Worm (Caenorhabditis elegans) whole organism, L3 larva: ENCODE results near the gene erd-2.2.

Experiments used
- ama-1 ChIP-seq: fragments of 150-350 bp; optimal IDR thresholded peaks from 2 replicates; lab custom pipeline; 2018
- ceh-16 ChIP-seq: sonication (generic microtip); optimal IDR thresholded peaks from 2 replicates; lab custom pipeline; 2017; ENCODE audit warnings: missing biosample characterization, missing genetic modification characterization
- daf-12 ChIP-seq: fragments of 150-350 bp; optimal IDR thresholded peaks from 2 replicates; lab custom pipeline; 2014; ENCODE audit warnings: missing biosample characterization, missing genetic modification reagents, missing genetic modification characterization
- egl-5 ChIP-seq: fragments of 150-350 bp; optimal IDR thresholded peaks from 2 replicates; lab custom pipeline; 2017; ENCODE audit warnings: missing biosample characterization, missing genetic modification reagents, missing genetic modification characterization, inconsistent platforms
- elt-1 ChIP-seq: fragments of 150-350 bp; optimal IDR thresholded peaks from 2 replicates; lab custom pipeline; 2014; ENCODE audit warnings: missing biosample characterization, missing genetic modification characterization
- elt-2 ChIP-seq: sonication (generic microtip); optimal IDR thresholded peaks from 2 replicates; lab custom pipeline; 2016; ENCODE audit warnings: missing genetic modification reagents, mild to moderate bottlenecking, missing genetic modification characterization, missing compliant biosample characterization
- elt-3 ChIP-seq, 3 experiments: fragments of 150-350 bp in 1 of 3; sonication (generic microtip) in 2 of 3; optimal IDR thresholded peaks; 2 replicates in 2 of 3; 4 replicates in 1 of 3; lab custom pipeline; 2014 to 2017; ENCODE audit warnings: missing biosample characterization in 3 of 3, missing genetic modification characterization in 3 of 3
- fkh-10 ChIP-seq: sonication (generic microtip); optimal IDR thresholded peaks from 2 replicates; lab custom pipeline; 2017; ENCODE audit warnings: missing biosample characterization, missing genetic modification reagents, missing genetic modification characterization
- hmg-11 ChIP-seq: sonication (generic microtip); optimal IDR thresholded peaks from 2 replicates; lab custom pipeline; 2016; ENCODE audit warnings: missing genetic modification characterization, missing compliant biosample characterization
- jun-1 ChIP-seq: fragments of 150-350 bp; optimal IDR thresholded peaks from 2 replicates; lab custom pipeline; 2014; ENCODE audit warnings: missing biosample characterization, missing genetic modification reagents, missing genetic modification characterization
- lin-15B ChIP-seq: fragments of 150-350 bp; optimal IDR thresholded peaks from 2 replicates; lab custom pipeline; 2014; ENCODE audit warnings: missing biosample characterization, missing genetic modification characterization
- lin-39 ChIP-seq: fragments of 150-350 bp; optimal IDR thresholded peaks from 2 replicates; lab custom pipeline; 2018; ENCODE audit warnings: missing biosample characterization, missing genetic modification reagents, missing genetic modification characterization
- mml-1 ChIP-seq: fragments of 150-350 bp; sonication (generic microtip); optimal IDR thresholded peaks from 3 replicates; lab custom pipeline; 2014; ENCODE audit warnings: missing biosample characterization, missing genetic modification characterization
- nfya-1 ChIP-seq: sonication (generic microtip); optimal IDR thresholded peaks from 2 replicates; lab custom pipeline; 2017; ENCODE audit warnings: missing genetic modification characterization, mild to moderate bottlenecking, missing compliant biosample characterization, antibody characterized with exemption, moderate library complexity; ENCODE audit not compliant: insufficient read depth
- nhr-11 ChIP-seq: fragments of 150-350 bp; optimal IDR thresholded peaks from 2 replicates; lab custom pipeline; 2014; ENCODE audit warnings: missing biosample characterization, missing genetic modification characterization
- nhr-12 ChIP-seq: fragments of 150-350 bp; optimal IDR thresholded peaks from 2 replicates; lab custom pipeline; 2014; ENCODE audit warnings: missing biosample characterization, missing genetic modification characterization
- nhr-23 ChIP-seq: fragments of 150-350 bp; optimal IDR thresholded peaks from 2 replicates; lab custom pipeline; 2014; ENCODE audit warnings: missing biosample characterization, missing genetic modification reagents, missing genetic modification characterization
- nhr-25 ChIP-seq: sonication (generic microtip); optimal IDR thresholded peaks from 2 replicates; lab custom pipeline; 2017; ENCODE audit warnings: missing biosample characterization, missing genetic modification characterization
- nhr-43 ChIP-seq: sonication (generic microtip); optimal IDR thresholded peaks from 2 replicates; lab custom pipeline; 2016; ENCODE audit warnings: mild to moderate bottlenecking, missing genetic modification characterization, missing compliant biosample characterization; ENCODE audit not compliant: poor library complexity, severe bottlenecking
- nhr-77 ChIP-seq: fragments of 150-350 bp; optimal IDR thresholded peaks from 2 replicates; lab custom pipeline; 2014; ENCODE audit warnings: missing biosample characterization, missing genetic modification characterization
- pha-4 ChIP-seq: fragments of 150-350 bp; optimal IDR thresholded peaks from 2 replicates; lab custom pipeline; 2014; ENCODE audit warnings: missing biosample characterization, missing genetic modification reagents, missing genetic modification characterization
- pqm-1 ChIP-seq: fragments of 150-350 bp; optimal IDR thresholded peaks from 2 replicates; lab custom pipeline; 2017; ENCODE audit warnings: missing biosample characterization, missing genetic modification characterization, inconsistent platforms
- sea-2 ChIP-seq: fragments of 150-350 bp; sonication (generic microtip); optimal IDR thresholded peaks from 4 replicates; lab custom pipeline; 2014; ENCODE audit warnings: missing biosample characterization, missing genetic modification reagents, missing genetic modification characterization
- snpc-4 ChIP-seq: fragments of 150-350 bp; optimal IDR thresholded peaks from 2 replicates; lab custom pipeline; 2014; ENCODE audit warnings: missing biosample characterization, missing genetic modification characterization
- tbx-2 ChIP-seq: sonication (generic microtip); optimal IDR thresholded peaks from 2 replicates; lab custom pipeline; 2016; ENCODE audit warnings: mild to moderate bottlenecking, missing genetic modification characterization, missing compliant biosample characterization
- zag-1 ChIP-seq: fragments of 150-350 bp; optimal IDR thresholded peaks from 2 replicates; lab custom pipeline; 2014; ENCODE audit warnings: missing biosample characterization, missing genetic modification characterization
- ztf-11 ChIP-seq: fragments of 150-350 bp; optimal IDR thresholded peaks from 2 replicates; lab custom pipeline; 2014; ENCODE audit warnings: missing biosample characterization, missing genetic modification characterization
- ztf-4 ChIP-seq: fragments of 150-350 bp; optimal IDR thresholded peaks from 2 replicates; lab custom pipeline; 2014; ENCODE audit warnings: missing biosample characterization, missing genetic modification characterization

Gene erd-2.2

ce11 chrIII:5921067-5921678 lies 14.3 kb downstream of the erd-2.2 start:
- TF ChIP-seq elt-3 (tag; optimal IDR thresholded peaks at IDR 0.05; lab: Kevin White, UChicago) (peak in 2 of 3 experiments; percentile 89 to 92), ama-1 (peak; percentile 66), nhr-25 (tag; lab: Kevin White, UChicago) (peak; percentile 80), tbx-2 (peak; percentile 13), nhr-23 (tag; lab: Kevin White, UChicago) (peak; percentile 84), nfya-1 (tag; lab: Kevin White, UChicago) (no peak), elt-1 (no peak), nhr-43 (tag; lab: Kevin White, UChicago) (peak; percentile 92)

ce11 chrIII:5922236-5922635 lies 15.4 kb downstream of the erd-2.2 start:
- TF ChIP-seq ztf-11 (tag; lab: Kevin White, UChicago) (no peak), ceh-16 (no peak), nhr-25 (tag; lab: Kevin White, UChicago) (peak; percentile 74), nhr-23 (tag; lab: Kevin White, UChicago) (peak; percentile 74), nhr-43 (tag; lab: Kevin White, UChicago) (peak; percentile 68)

ce11 chrIII:5925724-5926123 lies 18.9 kb downstream of the erd-2.2 start, which contains the start of the genes dnc-2 and bcl-7:
Gene dnc-2 (minus strand): TSS chrIII:5925756.
Gene bcl-7 (plus strand): TSS chrIII:5926086.
- TF ChIP-seq pha-4 (peak; percentile 82), nhr-25 (tag; lab: Kevin White, UChicago) (peak; percentile 49), pqm-1 (tag; lab: Kevin White, UChicago) (peak; percentile 21), nhr-12 (no peak), nhr-43 (tag; lab: Kevin White, UChicago) (peak; percentile 37), lin-39 (tag; lab: Kevin White, UChicago) (peak; percentile 65), nfya-1 (tag; lab: Kevin White, UChicago) (peak; percentile 64), ama-1 (no peak), nhr-11 (no peak), elt-2 (tag; lab: Kevin White, UChicago) (peak; percentile 16), snpc-4 (tag; lab: Kevin White, UChicago) (peak; percentile 22), nhr-23 (tag; lab: Kevin White, UChicago) (peak; percentile 59), hmg-11 (tag; lab: Kevin White, UChicago) (peak; percentile 62), elt-1 (no peak), lin-15B (tag; lab: Kevin White, UChicago) (peak; percentile 82)

- TF ChIP-seq nhr-11, result no peak
- no peak for TF ChIP-seq elt-3 (tag; optimal IDR thresholded peaks at IDR 0.05; lab: Kevin White, UChicago)
- no peak for TF ChIP-seq egl-5 (tag; lab: Kevin White, UChicago)
- TF ChIP-seq nfya-1 (tag; lab: Kevin White, UChicago), result peak; percentile 30
These were observed 23.8 kb downstream of the erd-2.2 start for ce11 chrIII:5930659-5931058.

- TF ChIP-seq zag-1 (no peak), lin-39 (tag; lab: Kevin White, UChicago) (no peak), elt-1 (no peak), nhr-77 (no peak), nfya-1 (tag; lab: Kevin White, UChicago) (peak; percentile 20), snpc-4 (tag; lab: Kevin White, UChicago) (no peak)
- TF ChIP-seq, all 47 proteins: peak for 1
These were observed 24.7 kb downstream of the erd-2.2 start, which contains the start of gene EGAP1.5 for ce11 chrIII:5931433-5931994. Gene EGAP1.5 (plus strand): TSS chrIII:5931721.

ce11 chrIII:5932853-5933252 lies 26.0 kb downstream of the erd-2.2 start, which contains the start of gene zmp-1:
Gene zmp-1 (minus strand): TSS chrIII:5932953.
- no peak for TF ChIP-seq mml-1 (tag; lab: Kevin White, UChicago)
- no peak for TF ChIP-seq nhr-43 (tag; lab: Kevin White, UChicago)
- no peak for TF ChIP-seq jun-1 (tag; lab: Kevin White, UChicago)
- TF ChIP-seq ztf-4 (tag; lab: Kevin White, UChicago), result no peak
- TF ChIP-seq egl-5 (tag; lab: Kevin White, UChicago), result no peak
- TF ChIP-seq nhr-77, result no peak
- TF ChIP-seq daf-12, result no peak
- TF ChIP-seq elt-3 (tag; optimal IDR thresholded peaks at IDR 0.05; lab: Kevin White, UChicago), result no peak
- no peak for TF ChIP-seq lin-39 (tag; lab: Kevin White, UChicago)
- no peak for TF ChIP-seq pha-4
- no peak for TF ChIP-seq pqm-1 (tag; lab: Kevin White, UChicago)
- TF ChIP-seq fkh-10, result no peak
- TF ChIP-seq sea-2, result no peak
- TF ChIP-seq nhr-23 (tag; lab: Kevin White, UChicago), result no peak
